Fruit fly (Drosophila melanogaster) whole organism, prepupa: ENCODE data around the gene CG14054.

Experiments
- CG10631 ChIP-seq: fragments of 200-800 bp; sonication (Bioruptor generic); optimal IDR thresholded peaks from 2 replicates; lab custom pipeline; 2016; ENCODE audit warnings: missing biosample characterization, missing genetic modification characterization
- CG10669 ChIP-seq: fragments of 200-800 bp; sonication (Bioruptor generic); optimal IDR thresholded peaks from 3 replicates; lab custom pipeline; 2018; ENCODE audit warnings: missing biosample characterization, mild to moderate bottlenecking, missing genetic modification characterization, moderate library complexity
- CG11294 ChIP-seq: fragments of 200-800 bp; sonication (Bioruptor generic); IDR thresholded peaks from 2 replicates; pipeline ENCODE4 v1.3.6; 2022; ENCODE audit warnings: missing biosample characterization, missing genetic modification characterization
- CG11762 ChIP-seq: fragments of 200-800 bp; sonication (Bioruptor generic); optimal IDR thresholded peaks from 3 replicates; lab custom pipeline; 2016; ENCODE audit warnings: missing biosample characterization, missing genetic modification characterization; ENCODE audit not compliant: insufficient read depth
- CG11902 ChIP-seq: fragments of 200-800 bp; sonication (Bioruptor generic); optimal IDR thresholded peaks from 3 replicates; lab custom pipeline; 2016; ENCODE audit warnings: missing biosample characterization, missing genetic modification characterization
- CG15336 ChIP-seq: fragments of 200-800 bp; sonication (Bioruptor generic); IDR thresholded peaks from 2 replicates; pipeline ENCODE4 v1.3.6; 2022; ENCODE audit warnings: missing biosample characterization, missing genetic modification characterization
- CG16779 ChIP-seq: fragments of 200-800 bp; sonication (Bioruptor generic); optimal IDR thresholded peaks from 3 replicates; lab custom pipeline; 2017; ENCODE audit warnings: missing biosample characterization, mild to moderate bottlenecking, missing genetic modification characterization
- CG3032 ChIP-seq: fragments of 200-800 bp; optimal IDR thresholded peaks from 2 replicates; lab custom pipeline; 2019; ENCODE audit warnings: missing biosample characterization, mild to moderate bottlenecking, missing genetic modification characterization, moderate library complexity
- CG31627 ChIP-seq: fragments of 200-800 bp; sonication (Bioruptor generic); optimal IDR thresholded peaks from 3 replicates; lab custom pipeline; 2016; ENCODE audit warnings: missing biosample characterization, missing genetic modification characterization
- CG34406 ChIP-seq: fragments of 200-800 bp; sonication (Bioruptor generic); optimal IDR thresholded peaks from 3 replicates; lab custom pipeline; 2016; ENCODE audit warnings: missing biosample characterization, missing genetic modification characterization
- CG3919 ChIP-seq: fragments of 200-800 bp; sonication (Bioruptor generic); optimal IDR thresholded peaks from 3 replicates; lab custom pipeline; 2016; ENCODE audit warnings: missing biosample characterization, missing genetic modification characterization
- CG6163 ChIP-seq: fragments of 200-800 bp; sonication (Bioruptor generic); IDR thresholded peaks from 3 replicates; pipeline ENCODE4 v1.3.6; 2022; ENCODE audit warnings: missing biosample characterization, missing genetic modification characterization
- CG6276 ChIP-seq: fragments of 200-800 bp; sonication (Bioruptor generic); optimal IDR thresholded peaks from 2 replicates; lab custom pipeline; 2017; ENCODE audit warnings: missing biosample characterization, mild to moderate bottlenecking, missing genetic modification characterization
- CG6808 ChIP-seq: fragments of 200-800 bp; sonication (Bioruptor generic); optimal IDR thresholded peaks from 3 replicates; lab custom pipeline; 2017; ENCODE audit warnings: missing biosample characterization, missing genetic modification characterization, mild to moderate bottlenecking, moderate library complexity, missing genetic modification reagents
- CG6854 ChIP-seq: fragments of 200-800 bp; sonication (Bioruptor generic); optimal IDR thresholded peaks from 2 replicates; lab custom pipeline; 2017; ENCODE audit warnings: missing biosample characterization, mild to moderate bottlenecking, missing genetic modification characterization
- CG7368 ChIP-seq: fragments of 200-800 bp; sonication (Bioruptor generic); optimal IDR thresholded peaks from 3 replicates; lab custom pipeline; 2016; ENCODE audit warnings: missing biosample characterization, missing genetic modification characterization
- CG8119 ChIP-seq: fragments of 200-800 bp; sonication (Bioruptor generic); IDR thresholded peaks from 3 replicates; pipeline ENCODE4 v1.3.6; 2022; ENCODE audit warnings: missing biosample characterization, missing genetic modification characterization
- CG8319 ChIP-seq: fragments of 200-800 bp; sonication (Bioruptor generic); optimal IDR thresholded peaks from 3 replicates; lab custom pipeline; 2016; ENCODE audit warnings: missing biosample characterization, missing genetic modification characterization
- CG8632 ChIP-seq: fragments of 200-800 bp; sonication (Bioruptor generic); optimal IDR thresholded peaks from 3 replicates; lab custom pipeline; 2016; ENCODE audit warnings: missing biosample characterization, missing genetic modification characterization
- Eip75B ChIP-seq: fragments of 200-800 bp; sonication (Bioruptor generic); optimal IDR thresholded peaks from 3 replicates; lab custom pipeline; 2016; ENCODE audit warnings: missing biosample characterization, missing genetic modification characterization
- Eip78C ChIP-seq: fragments of 200-800 bp; sonication (Bioruptor generic); peaks from one replicate; lab custom pipeline; 2016; ENCODE audit warnings: missing biosample characterization, missing genetic modification characterization
- Eip93F ChIP-seq: fragments of 200-800 bp; sonication (Bioruptor generic); optimal IDR thresholded peaks from 2 replicates; lab custom pipeline; 2016; ENCODE audit warnings: missing biosample characterization, mild to moderate bottlenecking, missing genetic modification characterization
- Ets96B ChIP-seq: fragments of 200-800 bp; optimal IDR thresholded peaks from 2 replicates; lab custom pipeline; 2019; ENCODE audit warnings: missing biosample characterization, mild to moderate bottlenecking, missing genetic modification characterization, moderate library complexity
- Gug ChIP-seq: fragments of 200-800 bp; sonication (Bioruptor generic); IDR thresholded peaks from 2 replicates; pipeline ENCODE4 v1.3.6; 2022; ENCODE audit warnings: missing biosample characterization, missing genetic modification characterization
- Hr38 ChIP-seq: sonication (Bioruptor generic); optimal IDR thresholded peaks from 2 replicates; lab custom pipeline; 2016; ENCODE audit warnings: missing biosample characterization, missing genetic modification characterization
- Hr39 ChIP-seq: fragments of 200-800 bp; sonication (Bioruptor generic); optimal IDR thresholded peaks from 2 replicates; lab custom pipeline; 2016; ENCODE audit warnings: missing biosample characterization, missing genetic modification characterization
- Lpt ChIP-seq: fragments of 200-800 bp; sonication (Bioruptor generic); optimal IDR thresholded peaks from 3 replicates; lab custom pipeline; 2016; ENCODE audit warnings: missing biosample characterization, missing genetic modification characterization
- Met ChIP-seq: fragments of 200-800 bp; sonication (Bioruptor generic); optimal IDR thresholded peaks from 3 replicates; lab custom pipeline; 2016; ENCODE audit warnings: missing biosample characterization, missing genetic modification characterization
- OdsH ChIP-seq: fragments of 200-800 bp; sonication (Bioruptor generic); optimal IDR thresholded peaks from 3 replicates; lab custom pipeline; 2016; ENCODE audit warnings: missing biosample characterization, missing genetic modification characterization
- Smox ChIP-seq: fragments of 200-800 bp; sonication (Bioruptor generic); optimal IDR thresholded peaks from 3 replicates; lab custom pipeline; 2016; ENCODE audit warnings: missing biosample characterization, missing genetic modification characterization
- Sox102F ChIP-seq: fragments of 200-800 bp; sonication (Bioruptor generic); optimal IDR thresholded peaks from 2 replicates; lab custom pipeline; 2016; ENCODE audit warnings: missing biosample characterization, mild to moderate bottlenecking, missing genetic modification characterization
- Sox14 ChIP-seq: fragments of 200-800 bp; sonication (Bioruptor generic); optimal IDR thresholded peaks from 3 replicates; lab custom pipeline; 2016; ENCODE audit warnings: missing biosample characterization, missing genetic modification characterization
- Sox15 ChIP-seq: fragments of 200-800 bp; sonication (Bioruptor generic); optimal IDR thresholded peaks from 3 replicates; lab custom pipeline; 2016; ENCODE audit warnings: missing biosample characterization, missing genetic modification characterization
- achi ChIP-seq: fragments of 200-800 bp; sonication (Bioruptor generic); optimal IDR thresholded peaks from 3 replicates; lab custom pipeline; 2016; ENCODE audit warnings: missing biosample characterization, missing genetic modification characterization
- acj6 ChIP-seq: fragments of 200-800 bp; sonication (Bioruptor generic); optimal IDR thresholded peaks from 3 replicates; lab custom pipeline; 2016; ENCODE audit warnings: missing biosample characterization, missing genetic modification characterization
- dac ChIP-seq: fragments of 200-800 bp; sonication (Bioruptor generic); optimal IDR thresholded peaks from 2 replicates; lab custom pipeline; 2017; ENCODE audit warnings: missing biosample characterization, mild to moderate bottlenecking, missing genetic modification characterization
- eg ChIP-seq: fragments of 200-800 bp; sonication (Bioruptor generic); IDR thresholded peaks from 3 replicates; pipeline ENCODE4 v1.3.6; 2022; ENCODE audit warnings: missing biosample characterization, missing genetic modification characterization
- fd59A ChIP-seq: fragments of 200-800 bp; sonication (Bioruptor generic); optimal IDR thresholded peaks from 2 replicates; lab custom pipeline; 2017; ENCODE audit warnings: missing biosample characterization, mild to moderate bottlenecking, missing genetic modification characterization, missing genetic modification reagents
- fd85E ChIP-seq: fragments of 200-800 bp; sonication (Bioruptor generic); optimal IDR thresholded peaks from 3 replicates; lab custom pipeline; 2016; ENCODE audit warnings: missing biosample characterization, missing genetic modification characterization
- fkh ChIP-seq: fragments of 200-800 bp; sonication (Bioruptor generic); optimal IDR thresholded peaks from 3 replicates; lab custom pipeline; 2017; ENCODE audit warnings: missing biosample characterization, mild to moderate bottlenecking, missing genetic modification characterization, moderate library complexity
- net ChIP-seq: fragments of 200-800 bp; sonication (Bioruptor generic); optimal IDR thresholded peaks from 3 replicates; lab custom pipeline; 2016; ENCODE audit warnings: missing biosample characterization, missing genetic modification characterization
- pdm3 ChIP-seq: fragments of 200-800 bp; sonication (Bioruptor generic); optimal IDR thresholded peaks from 3 replicates; lab custom pipeline; 2016; ENCODE audit warnings: missing biosample characterization, missing genetic modification characterization
- ss ChIP-seq, 2 experiments: fragments of 200-800 bp; sonication (Bioruptor generic); optimal IDR thresholded peaks; 2 replicates in 1 of 2; 3 replicates in 1 of 2; lab custom pipeline; 2017 to 2018; ENCODE audit warnings: mild to moderate bottlenecking in 2 of 2, missing biosample characterization in 2 of 2, missing genetic modification characterization in 2 of 2, moderate library complexity in 1 of 2
- svp ChIP-seq: fragments of 200-800 bp; sonication (Bioruptor generic); peaks from one replicate; lab custom pipeline; 2016; ENCODE audit warnings: missing biosample characterization, missing genetic modification characterization
- topi ChIP-seq: fragments of 200-800 bp; sonication (Bioruptor generic); optimal IDR thresholded peaks from 3 replicates; lab custom pipeline; 2016; ENCODE audit warnings: missing biosample characterization, missing genetic modification characterization
- vri ChIP-seq: fragments of 200-800 bp; sonication (Bioruptor generic); optimal IDR thresholded peaks from 3 replicates; lab custom pipeline; 2016; ENCODE audit warnings: missing biosample characterization, mild to moderate bottlenecking, missing genetic modification characterization

CG14054 gene

dm6 chrX:2043660-2044397 is 22.3 kb downstream of the CG14054 start, which contains the start of gene CG4325:
Gene CG4325, minus strand, starts transcription at chrX:2043818.
- no peak for TF ChIP-seq Met
- no peak for TF ChIP-seq CG6808 (GFP tag; lab: Kevin White, UChicago)
- no peak for TF ChIP-seq CG11902
- TF ChIP-seq achi (GFP tag; lab: Kevin White, UChicago): no peak
- TF ChIP-seq CG6163 (GFP tag; lab: Robert Waterston, UW): 0 out of 3 replicates have a peak, but pooled peaks have one; percentile 16
- TF ChIP-seq ss (GFP tag; optimal IDR thresholded peaks at IDR 0.05; lab: Kevin White, UChicago): no peak
- no peak for TF ChIP-seq CG31627 (GFP tag; lab: Kevin White, UChicago)
- TF ChIP-seq CG15336 (GFP tag; lab: Robert Waterston, UW): no peak
- peak; percentile 15 for TF ChIP-seq Eip78C (GFP tag; lab: Kevin White, UChicago)
- no peak for TF ChIP-seq CG11762
- no peak for TF ChIP-seq fkh (GFP tag; lab: Kevin White, UChicago)
- TF ChIP-seq net (GFP tag; lab: Kevin White, UChicago): no peak
- peak; percentile 95 for TF ChIP-seq svp (GFP tag; lab: Kevin White, UChicago)
- no peak for TF ChIP-seq Sox15 (GFP tag; lab: Kevin White, UChicago)
- peak; percentile 39 for TF ChIP-seq vri (GFP tag; lab: Kevin White, UChicago)

dm6 chrX:2041981-2042847 is 23.9 kb downstream of the CG14054 start, which contains the start of the genes Actn and usp:
Gene Actn, minus strand, starts transcription at chrX:2042311.
Gene usp, minus strand, starts transcription at chrX:2042311.
- no peak for TF ChIP-seq Lpt
- TF ChIP-seq Sox15 (GFP tag; lab: Kevin White, UChicago): no peak
- peak; percentile 49; the same call in 2 of the 3 replicates for TF ChIP-seq eg
- peak; percentile 13 for TF ChIP-seq CG10631 (GFP tag; lab: Kevin White, UChicago)
- TF ChIP-seq Eip75B (GFP tag; lab: Kevin White, UChicago): no peak
- no peak for TF ChIP-seq CG8119 (GFP tag; lab: Robert Waterston, UW)
- TF ChIP-seq CG3919 (GFP tag; lab: Kevin White, UChicago): peak; percentile 25
- TF ChIP-seq CG10669 (GFP tag; lab: Kevin White, UChicago): no peak
- peak; percentile 50 for TF ChIP-seq Sox102F (GFP tag; lab: Kevin White, UChicago)
- TF ChIP-seq net (GFP tag; lab: Kevin White, UChicago): peak; percentile 30
- peak; percentile 38 for TF ChIP-seq OdsH
- TF ChIP-seq acj6: peak; percentile 12
- peak; percentile 4 for TF ChIP-seq fd85E (GFP tag; lab: Kevin White, UChicago)
- TF ChIP-seq CG8632 (GFP tag; lab: Kevin White, UChicago): no peak
- TF ChIP-seq CG3032 (tag; lab: Kevin White, UChicago): peak; percentile 37
- peak; percentile 11 to 63 for TF ChIP-seq ss (GFP tag; optimal IDR thresholded peaks at IDR 0.05; lab: Kevin White, UChicago)
- TF ChIP-seq Hr39 (GFP tag; lab: Kevin White, UChicago): peak; percentile 8
- no peak for TF ChIP-seq Hr38 (GFP tag; lab: Kevin White, UChicago)
- peak; percentile 64 for TF ChIP-seq Sox14
- no peak for TF ChIP-seq Gug (GFP tag; lab: Robert Waterston, UW)
- no peak for TF ChIP-seq fd59A (GFP tag; lab: Kevin White, UChicago)
- no peak for TF ChIP-seq CG8319 (GFP tag; lab: Kevin White, UChicago)
- TF ChIP-seq CG6854 (GFP tag; lab: Kevin White, UChicago): peak; percentile 63
- TF ChIP-seq Ets96B (tag; lab: Kevin White, UChicago): peak; percentile 6
- TF ChIP-seq CG16779 (tag; lab: Kevin White, UChicago): peak; percentile 44
- peak; percentile 40 for TF ChIP-seq CG31627 (GFP tag; lab: Kevin White, UChicago)
- TF ChIP-seq vri (GFP tag; lab: Kevin White, UChicago): peak; percentile 19
- no peak for TF ChIP-seq CG11294
- no peak for TF ChIP-seq CG11902
- TF ChIP-seq Eip93F: no peak
- peak; percentile 44 for TF ChIP-seq pdm3 (GFP tag; lab: Kevin White, UChicago)
- peak; percentile 32 for TF ChIP-seq topi (GFP tag; lab: Kevin White, UChicago)
- TF ChIP-seq CG6276: no peak
- no peak for TF ChIP-seq CG34406 (GFP tag; lab: Kevin White, UChicago)
- TF ChIP-seq CG6808 (GFP tag; lab: Kevin White, UChicago): no peak
- no peak for TF ChIP-seq dac (GFP tag; lab: Kevin White, UChicago)
- TF ChIP-seq Smox (GFP tag; lab: Kevin White, UChicago): peak; percentile 45
- no peak for TF ChIP-seq CG7368
- TF ChIP-seq fkh (GFP tag; lab: Kevin White, UChicago): peak; percentile 11
- TF ChIP-seq CG11762: no peak
- TF ChIP-seq svp (GFP tag; lab: Kevin White, UChicago): peak; percentile 80
